Fruit fly (Drosophila melanogaster) whole organism, wandering third instar larva: ENCODE measurements around the gene Drice.

Experiments
- Dif ChIP-seq: fragments of 200-275, 200-300 bp; sonication (Bioruptor generic); optimal IDR thresholded peaks from 2 replicates; lab custom pipeline; 2018; ENCODE audit warnings: missing biosample characterization, missing genetic modification characterization; ENCODE audit not compliant: partially characterized antibody
- Hr78 ChIP-seq: fragments of >200 bp; optimal IDR thresholded peaks from 2 replicates; lab custom pipeline; 2017; ENCODE audit warnings: missing biosample characterization, missing genetic modification characterization
- Myc ChIP-seq: fragments of >200 bp; optimal IDR thresholded peaks from 2 replicates; lab custom pipeline; 2017
- psq ChIP-seq: fragments of 200-800 bp; sonication (Bioruptor generic); optimal IDR thresholded peaks from 3 replicates; lab custom pipeline; 2017; ENCODE audit warnings: missing biosample characterization, mild to moderate bottlenecking, missing genetic modification characterization, moderate library complexity

- TF ChIP-seq Myc: no peak
- no peak for TF ChIP-seq Hr78 (GFP tag; lab: Kevin White, UChicago)
- no peak for TF ChIP-seq psq (GFP tag; lab: Kevin White, UChicago)
- no peak for TF ChIP-seq Dif (GFP tag; lab: Kevin White, UChicago)
Observed at dm6 chr3R:29830925-29831324, 31.5 kb downstream of the Drice start.
